Worm (Caenorhabditis elegans): ENCODE measurements around the gene srb-1.

Gene srb-1

DNA sequence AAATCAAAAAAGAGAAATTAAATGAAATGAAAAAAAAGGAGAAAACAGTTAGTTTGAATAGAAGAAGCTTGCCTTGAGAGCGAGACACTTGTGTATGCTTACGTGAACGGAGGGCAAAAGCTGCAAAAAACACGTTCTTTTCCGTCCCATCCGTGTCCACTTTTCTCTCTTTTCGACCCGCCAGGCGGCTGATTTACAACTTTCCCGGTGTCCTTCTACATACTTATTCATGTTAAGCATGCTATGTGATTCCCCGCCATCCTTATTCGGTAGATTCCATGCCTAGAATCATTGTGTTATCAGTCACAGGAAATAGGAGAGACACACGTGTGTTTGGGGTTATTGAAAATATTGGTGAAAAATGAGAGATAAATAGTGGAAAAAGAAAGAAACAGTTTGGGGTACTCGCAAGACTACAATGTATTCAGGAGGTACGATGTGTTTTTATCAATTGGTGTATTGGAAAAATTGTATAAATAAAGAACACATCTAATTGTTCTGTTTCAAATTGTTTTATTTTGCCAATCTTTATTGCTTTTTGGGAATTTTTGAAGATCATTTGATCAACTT, 28.8 kb downstream of the srb-1 start, which contains the start of gene nas-29:
TSS of gene nas-29 (minus strand) at position 92 of the 570 bp plus-strand sequence.
- TF ChIP-seq Y67H2A.10 (GFP tag; conservative IDR thresholded peaks at IDR 0.05) (no peak), lin-40 (tag; optimal IDR thresholded peaks at IDR 0.05) (no peak), F55B11.4 (tag; optimal IDR thresholded peaks at IDR 0.05; ENCODE audit: borderline replicate concordance, insufficient read depth) (no peak), nhr-80 (tag; optimal IDR thresholded peaks at IDR 0.05) (peak; percentile 79), nhr-90 (tag; optimal IDR thresholded peaks at IDR 0.05) (no peak), cebp-1 (GFP tag; IDR thresholded peaks at IDR 0.05) (no peak), cebp-1 (tag; optimal IDR thresholded peaks at IDR 0.05) (no peak), dox-1 (GFP tag; IDR thresholded peaks at IDR 0.05) (0 out of 2 replicates have a peak, but pooled peaks have one; percentile 29)

- no peak for TF ChIP-seq D2030.7 (GFP tag; IDR thresholded peaks at IDR 0.05)
- TF ChIP-seq ztf-28 (GFP tag; IDR thresholded peaks at IDR 0.05) = no peak
- TF ChIP-seq Y53G8AR.9 (GFP tag; conservative IDR thresholded peaks at IDR 0.05) = no peak
- no peak for TF ChIP-seq tbp1 (GFP tag; optimal IDR thresholded peaks at IDR 0.05)
- no peak for TF ChIP-seq egl-44 (GFP tag; IDR thresholded peaks at IDR 0.05)
- TF ChIP-seq B0035.1 (tag; optimal IDR thresholded peaks at IDR 0.05) = no peak
- no peak for TF ChIP-seq tbx-9 (tag; optimal IDR thresholded peaks at IDR 0.05; ENCODE audit: borderline replicate concordance)
- TF ChIP-seq ztf-3 (GFP tag; optimal IDR thresholded peaks at IDR 0.05) = no peak
- TF ChIP-seq snpc-4 (GFP tag; optimal IDR thresholded peaks at IDR 0.05) = no peak
- TF ChIP-seq snpc-4 (tag; optimal IDR thresholded peaks at IDR 0.05) = no peak
- TF ChIP-seq T07F8.4 (tag; optimal IDR thresholded peaks at IDR 0.05) = no peak
Observed at ce11 chrII:5136296-5136767, 34.5 kb downstream of the srb-1 start, which contains the start of gene F58A6.2. TSS of gene F58A6.2 (plus strand) at chrII:5136717.

DNA sequence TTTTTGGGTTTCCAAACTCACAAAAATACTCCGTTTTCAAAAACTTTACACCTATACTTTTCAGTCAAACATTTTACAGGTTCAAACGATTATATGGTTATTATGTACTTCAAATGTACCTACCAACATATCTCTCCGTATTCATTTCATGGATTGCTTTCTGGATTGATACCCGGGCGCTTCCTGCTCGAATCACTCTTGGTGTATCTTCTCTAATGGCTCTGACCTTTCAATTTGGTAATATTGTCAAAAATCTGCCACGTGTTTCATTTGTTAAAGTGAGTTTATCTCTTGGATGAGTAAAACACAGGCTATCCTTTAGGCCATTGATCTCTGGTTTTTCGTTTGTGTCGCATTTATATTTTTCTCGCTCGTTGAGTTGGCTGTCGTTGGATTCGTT, 39.0 kb downstream of the srb-1 start:
- TF ChIP-seq bed-1 (GFP tag; IDR thresholded peaks at IDR 0.05) (no peak), Y95B8A.8 (GFP tag; IDR thresholded peaks at IDR 0.05) (no peak), athp-1 (tag; optimal IDR thresholded peaks at IDR 0.05) (no peak), unc-130 (GFP tag; optimal IDR thresholded peaks at IDR 0.05) (no peak), rpc-1 (optimal IDR thresholded peaks at IDR 0.05) (no peak), rpc-1 (tag; optimal IDR thresholded peaks at IDR 0.05) (no peak), snpc-1.1 (tag; optimal IDR thresholded peaks at IDR 0.05; ENCODE audit: insufficient read depth) (no peak), let-607 (tag; optimal IDR thresholded peaks at IDR 0.05) (no peak), tbx-9 (tag; optimal IDR thresholded peaks at IDR 0.05; ENCODE audit: borderline replicate concordance) (no peak), snpc-3.4 (tag; optimal IDR thresholded peaks at IDR 0.05) (no peak), T07F8.4 (tag; optimal IDR thresholded peaks at IDR 0.05) (no peak), madf-10 (tag; optimal IDR thresholded peaks at IDR 0.05) (no peak), F37B4.10 (GFP tag; IDR thresholded peaks at IDR 0.05) (no peak), hmg-1.2 (GFP tag; IDR thresholded peaks at IDR 0.05) (no peak), Y67H2A.10 (GFP tag; conservative IDR thresholded peaks at IDR 0.05) (no peak), rec-8 (tag; optimal IDR thresholded peaks at IDR 0.05) (no peak), C06A6.2 (GFP tag; conservative IDR thresholded peaks at IDR 0.05) (no peak), mcd-1 (GFP tag; IDR thresholded peaks at IDR 0.05) (no peak)

- TF ChIP-seq F39B2.1 (GFP tag; IDR thresholded peaks at IDR 0.05) (no peak), zim-3 (tag; optimal IDR thresholded peaks at IDR 0.05) (no peak), F57A8.1 (GFP tag; optimal IDR thresholded peaks at IDR 0.05) (no peak)
Observed at ce11 chrII:5130081-5130480, 40.8 kb downstream of the srb-1 start, which contains the start of gene lgc-56. TSS of gene lgc-56 (plus strand) at chrII:5130381.

All from whole organism, young adult.